Fruit fly (Drosophila melanogaster): ENCODE measurements around the gene Not10.

dm6 chr3R:12636240-12636639, 5.8 kb downstream of the Not10 start, which contains the start of gene CG11600:
- TF ChIP-seq cic (GFP tag; optimal IDR thresholded peaks at IDR 0.05) = no peak
- TF ChIP-seq Crg-1 (GFP tag; optimal IDR thresholded peaks at IDR 0.05) = no peak
- no peak for TF ChIP-seq bab1 (GFP tag; optimal IDR thresholded peaks at IDR 0.05)

All from whole organism, adult.